Worm (Caenorhabditis elegans) whole organism, mixed stage, embryonic: ENCODE measurements around the gene F21E9.2.

Experiments used
- drap-1 ChIP-seq: fragments of 200-800 bp; sonication (Bioruptor generic); optimal IDR thresholded peaks from 3 replicates; lab custom pipeline; 2018; ENCODE audit warnings: mild to moderate bottlenecking, missing genetic modification characterization, missing compliant biosample characterization
- elt-3 ChIP-seq: fragments of 150-350 bp; optimal IDR thresholded peaks from 2 replicates; lab custom pipeline; 2014; ENCODE audit warnings: missing biosample characterization, missing genetic modification characterization
- flh-1 ChIP-seq: fragments of 200-800 bp; sonication (Bioruptor generic); optimal IDR thresholded peaks from 2 replicates; lab custom pipeline; 2018; ENCODE audit warnings: mild to moderate bottlenecking, missing genetic modification characterization, moderate library complexity, missing compliant biosample characterization
- lin-13 ChIP-seq: fragments of 150-350 bp; optimal IDR thresholded peaks from 2 replicates; lab custom pipeline; 2014; ENCODE audit warnings: missing biosample characterization, missing genetic modification characterization
- lin-32 ChIP-seq: fragments of 200-800 bp; sonication (Bioruptor generic); optimal IDR thresholded peaks from 2 replicates; lab custom pipeline; 2018; ENCODE audit warnings: mild to moderate bottlenecking, missing genetic modification characterization, missing compliant biosample characterization
- lsy-2 ChIP-seq: fragments of 150-350 bp; optimal IDR thresholded peaks from 2 replicates; lab custom pipeline; 2014; ENCODE audit warnings: missing biosample characterization, missing genetic modification characterization
- nhr-12 ChIP-seq: fragments of 150-350 bp; optimal IDR thresholded peaks from 2 replicates; lab custom pipeline; 2014; ENCODE audit warnings: missing biosample characterization, missing genetic modification characterization
- nhr-28 ChIP-seq: fragments of 150-350 bp; optimal IDR thresholded peaks from 2 replicates; lab custom pipeline; 2014; ENCODE audit warnings: missing biosample characterization, missing genetic modification characterization
- snpc-4 ChIP-seq: fragments of 150-350 bp; optimal IDR thresholded peaks from 2 replicates; lab custom pipeline; 2014; ENCODE audit warnings: missing biosample characterization, missing genetic modification characterization
- ztf-11 ChIP-seq: fragments of 150-350 bp; optimal IDR thresholded peaks from 2 replicates; lab custom pipeline; 2014; ENCODE audit warnings: missing biosample characterization, missing genetic modification characterization

ce11 chrX:1292894-1293293 is 36.9 kb downstream of the F21E9.2 start:
- no peak for TF ChIP-seq lsy-2 (tag; lab: Kevin White, UChicago)
- TF ChIP-seq snpc-4 (tag; lab: Kevin White, UChicago), result no peak
- TF ChIP-seq nhr-28, result no peak
- no peak for TF ChIP-seq lin-13 (tag; lab: Kevin White, UChicago)
- TF ChIP-seq drap-1 (GFP tag; lab: Kevin White, UChicago), result no peak
- no peak for TF ChIP-seq ztf-11 (tag; lab: Kevin White, UChicago)
- no peak for TF ChIP-seq flh-1 (GFP tag; lab: Kevin White, UChicago)
- TF ChIP-seq nhr-12, result no peak
- TF ChIP-seq elt-3, result no peak
- no peak for TF ChIP-seq lin-32 (GFP tag; lab: Kevin White, UChicago)
